Worm (Caenorhabditis elegans) whole organism, L4 larva: ENCODE measurements around the gene F59A1.6.
"Not testable (repeated sequence)": the region's sequence is repeated elsewhere in the genome, so short reads cannot be mapped to it uniquely, and the experiment has no call there.

Experiments used
- D1046.2 ChIP-seq: fragments of 200-800 bp; sonication (Bioruptor generic); IDR thresholded peaks from 2 replicates; pipeline ENCODE4 v1.3.6; 2022; ENCODE audit warnings: missing genetic modification characterization, missing compliant biosample characterization
- R02D3.7 ChIP-seq: fragments of 150-350 bp; sonication (generic microtip); optimal IDR thresholded peaks from 3 replicates; lab custom pipeline; 2014; ENCODE audit warnings: missing biosample characterization, missing genetic modification characterization
- aha-1 ChIP-seq: fragments of 150-350 bp; peaks from one replicate; lab custom pipeline; 2014; ENCODE audit warnings: missing biosample characterization, missing genetic modification characterization
- attf-4 ChIP-seq: sonication (generic microtip); optimal IDR thresholded peaks from 3 replicates; lab custom pipeline; 2017; ENCODE audit warnings: missing biosample characterization, missing genetic modification characterization
- ceh-44 ChIP-seq: fragments of 200-800 bp; sonication (Bioruptor generic); IDR thresholded peaks from 2 replicates; pipeline ENCODE4 v1.3.6; 2022; ENCODE audit warnings: missing genetic modification reagents, missing genetic modification characterization, missing compliant biosample characterization
- daf-16 ChIP-seq, 3 experiments: sonication (generic microtip); optimal IDR thresholded peaks; 2 replicates each; lab custom pipeline; 2016 to 2017; ENCODE audit warnings: missing genetic modification characterization in 3 of 3, missing genetic modification reagents in 3 of 3, mild to moderate bottlenecking in 2 of 3, missing compliant biosample characterization in 2 of 3, missing biosample characterization in 1 of 3, moderate library complexity in 1 of 3
- dmd-8 ChIP-seq: fragments of 200-800 bp; sonication (Bioruptor generic); IDR thresholded peaks from 2 replicates; pipeline ENCODE4 v1.3.6; 2022; ENCODE audit warnings: missing genetic modification characterization, missing compliant biosample characterization
- dve-1 ChIP-seq: sonication (generic microtip); optimal IDR thresholded peaks from 2 replicates; lab custom pipeline; 2017; ENCODE audit warnings: antibody characterized with exemption, mild to moderate bottlenecking, missing genetic modification characterization, missing compliant biosample characterization; ENCODE audit not compliant: insufficient read depth
- egl-43 ChIP-seq: fragments of 200-800 bp; sonication (Bioruptor generic); IDR thresholded peaks from 2 replicates; pipeline ENCODE4 v1.3.6; 2022; ENCODE audit warnings: missing genetic modification reagents, missing genetic modification characterization, missing compliant biosample characterization
- fkh-10 ChIP-seq: fragments of 150-350 bp; optimal IDR thresholded peaks from 2 replicates; lab custom pipeline; 2014; ENCODE audit warnings: missing biosample characterization, missing genetic modification reagents, missing genetic modification characterization
- hlh-11 ChIP-seq: fragments of 200-800 bp; sonication (Bioruptor generic); optimal IDR thresholded peaks from 2 replicates; lab custom pipeline; 2018; ENCODE audit warnings: mild to moderate bottlenecking, missing genetic modification characterization, missing compliant biosample characterization
- jun-1 ChIP-seq: fragments of 150-350 bp; optimal IDR thresholded peaks from 2 replicates; lab custom pipeline; 2014; ENCODE audit warnings: missing biosample characterization, missing genetic modification reagents, missing genetic modification characterization
- lim-7 ChIP-seq: fragments of 200-800 bp; sonication (Bioruptor generic); IDR thresholded peaks from 2 replicates; pipeline ENCODE4 v1.3.6; 2022; ENCODE audit warnings: missing genetic modification characterization, missing compliant biosample characterization
- lin-13 ChIP-seq: fragments of 150-350 bp; optimal IDR thresholded peaks from 2 replicates; lab custom pipeline; 2014; ENCODE audit warnings: missing biosample characterization, missing genetic modification reagents, missing genetic modification characterization
- lin-29 ChIP-seq: fragments of 200-800 bp; sonication (Bioruptor generic); IDR thresholded peaks from 2 replicates; pipeline ENCODE4 v1.3.6; 2022; ENCODE audit warnings: missing genetic modification reagents, missing genetic modification characterization, missing compliant biosample characterization
- lin-38 ChIP-seq: fragments of 200-800 bp; sonication (Bioruptor generic); IDR thresholded peaks from 2 replicates; pipeline ENCODE4 v1.3.6; 2022; ENCODE audit warnings: missing genetic modification reagents, missing genetic modification characterization, missing compliant biosample characterization
- madf-5 ChIP-seq, 2 experiments: fragments of 200-800 bp; sonication (Bioruptor generic); IDR thresholded peaks; 2 replicates each; pipeline ENCODE4 v1.3.6; 2022; ENCODE audit warnings: missing compliant biosample characterization in 2 of 2, missing genetic modification characterization in 2 of 2
- madf-9 ChIP-seq: fragments of 200-800 bp; sonication (Bioruptor generic); conservative IDR thresholded peaks from 2 replicates; pipeline ENCODE4 v1.3.6; 2022; ENCODE audit warnings: missing genetic modification reagents, missing genetic modification characterization, missing compliant biosample characterization
- mdt-29 ChIP-seq: fragments of 200-800 bp; sonication (Bioruptor generic); IDR thresholded peaks from 2 replicates; pipeline ENCODE4 v1.3.6; 2022; ENCODE audit warnings: missing genetic modification reagents, missing genetic modification characterization, missing compliant biosample characterization
- mxl-3 ChIP-seq: fragments of 200-800 bp; sonication (Bioruptor generic); optimal IDR thresholded peaks from 2 replicates; lab custom pipeline; 2018; ENCODE audit warnings: mild to moderate bottlenecking, missing genetic modification characterization, missing compliant biosample characterization
- nhr-41 ChIP-seq: fragments of 200-800 bp; sonication (Bioruptor generic); IDR thresholded peaks from 2 replicates; pipeline ENCODE4 v1.3.6; 2022; ENCODE audit warnings: missing genetic modification reagents, missing genetic modification characterization, missing compliant biosample characterization
- nhr-6 ChIP-seq: fragments of 150-350 bp; optimal IDR thresholded peaks from 2 replicates; lab custom pipeline; 2014; ENCODE audit warnings: missing biosample characterization, missing genetic modification characterization
- pha-4 ChIP-seq, 2 experiments: fragments of 150-350 bp in 1 of 2; fragments of 200-800 bp in 1 of 2; sonication (Bioruptor generic) in 1 of 2; IDR thresholded peaks in 1 of 2; optimal IDR thresholded peaks in 1 of 2; 2 replicates each; pipeline versions ENCODE4 v1.3.6 to Lab custom; 2014 to 2022; ENCODE audit warnings: missing genetic modification characterization in 2 of 2, missing genetic modification reagents in 2 of 2, missing biosample characterization in 1 of 2, missing compliant biosample characterization in 1 of 2
- php-3 ChIP-seq: fragments of 200-800 bp; sonication (Bioruptor generic); IDR thresholded peaks from 2 replicates; pipeline ENCODE4 v1.3.6; 2022; ENCODE audit warnings: missing genetic modification reagents, missing genetic modification characterization, missing compliant biosample characterization
- pqm-1 ChIP-seq: sonication (generic microtip); optimal IDR thresholded peaks from 2 replicates; lab custom pipeline; 2017; ENCODE audit warnings: missing biosample characterization, missing genetic modification characterization
- rbr-2 ChIP-seq: sonication (generic microtip); optimal IDR thresholded peaks from 2 replicates; lab custom pipeline; 2016; ENCODE audit warnings: missing genotype, missing genetic modification characterization, missing compliant biosample characterization
- set-16 ChIP-seq: fragments of 200-800 bp; sonication (Bioruptor generic); IDR thresholded peaks from 2 replicates; pipeline ENCODE4 v1.3.6; 2022; ENCODE audit warnings: missing genetic modification reagents, missing genetic modification characterization, missing compliant biosample characterization
- snpc-1.2 ChIP-seq: fragments of 200-800 bp; sonication (Bioruptor generic); IDR thresholded peaks from 2 replicates; pipeline ENCODE4 v1.3.6; 2022; ENCODE audit warnings: missing genetic modification reagents, missing genetic modification characterization, missing compliant biosample characterization
- spr-3 ChIP-seq: fragments of 200-800 bp; sonication (Bioruptor generic); optimal IDR thresholded peaks from 2 replicates; lab custom pipeline; 2018; ENCODE audit warnings: mild to moderate bottlenecking, missing genetic modification characterization, missing compliant biosample characterization
- tag-97 ChIP-seq: fragments of 200-800 bp; sonication (Bioruptor generic); IDR thresholded peaks from 2 replicates; pipeline ENCODE4 v1.3.6; 2022; ENCODE audit warnings: missing genetic modification characterization, missing compliant biosample characterization
- vab-7 ChIP-seq: fragments of 200-800 bp; sonication (Bioruptor generic); IDR thresholded peaks from 2 replicates; pipeline ENCODE4 v1.3.6; 2022; ENCODE audit warnings: missing genetic modification reagents, missing genetic modification characterization, missing compliant biosample characterization
- zag-1 ChIP-seq: fragments of 150-350 bp; optimal IDR thresholded peaks from 2 replicates; lab custom pipeline; 2014; ENCODE audit warnings: missing biosample characterization, missing genetic modification characterization
- zip-11 ChIP-seq: fragments of 200-800 bp; sonication (Bioruptor generic); IDR thresholded peaks from 2 replicates; pipeline ENCODE4 v1.3.6; 2022; ENCODE audit warnings: missing genetic modification characterization, missing compliant biosample characterization
- zip-2 ChIP-seq: fragments of 150-350 bp; optimal IDR thresholded peaks from 2 replicates; lab custom pipeline; 2014; ENCODE audit warnings: missing biosample characterization, missing genetic modification characterization

Gene F59A1.6

ce11 chrV:17683763-17684162, 1.2 kb upstream of the F59A1.6 start, which contains the start of gene F59A1.15:
TSS of gene F59A1.15 (minus strand) at chrV:17683863.
- TF ChIP-seq fkh-10 (no peak), pha-4 (GFP tag; IDR thresholded peaks at IDR 0.05; lab: Robert Waterston, UW) (no peak), pha-4 (tag; optimal IDR thresholded peaks at IDR 0.05; lab: Kevin White, UChicago) (no peak), vab-7 (GFP tag; lab: Robert Waterston, UW) (no peak), zip-2 (no peak), php-3 (GFP tag; lab: Robert Waterston, UW) (no peak), mxl-3 (no peak)
- TF ChIP-seq, all 104 proteins: peak for 0

ce11 chrV:17686852-17687251, 1.9 kb downstream of the F59A1.6 start, which contains the start of gene F59A1.18:
TSS of gene F59A1.18 (minus strand) at chrV:17686952.
- TF ChIP-seq R02D3.7 (tag; lab: Kevin White, UChicago) (no peak), snpc-1.2 (GFP tag; lab: Robert Waterston, UW) (no peak), ceh-44 (GFP tag; lab: Robert Waterston, UW) (no peak), mdt-29 (GFP tag; lab: Robert Waterston, UW) (no peak), lin-29 (no peak), nhr-6 (tag; lab: Kevin White, UChicago) (no peak), zag-1 (tag; lab: Kevin White, UChicago) (no peak), dve-1 (tag; lab: Kevin White, UChicago) (no peak), lin-13 (GFP tag; lab: Kevin White, UChicago) (no peak), jun-1 (tag; lab: Kevin White, UChicago) (no peak), set-16 (GFP tag; lab: Robert Waterston, UW) (no peak), attf-4 (tag; lab: Kevin White, UChicago) (no peak), zip-11 (no peak), daf-16 (GFP tag; optimal IDR thresholded peaks at IDR 0.05; lab: Kevin White, UChicago) (no peak), daf-16 (tag; optimal IDR thresholded peaks at IDR 0.05; lab: Kevin White, UChicago) (no peak)
- TF ChIP-seq, all 104 proteins: peak for 0

- TF ChIP-seq lin-38 = peak; percentile 31; the same call in 1 of the 2 replicates
- TF ChIP-seq lim-7 (GFP tag; lab: Robert Waterston, UW) = peak; percentile 75
- peak; percentile 32; the same call in 1 of the 2 replicates for TF ChIP-seq snpc-1.2 (GFP tag; lab: Robert Waterston, UW)
- TF ChIP-seq vab-7 (GFP tag; lab: Robert Waterston, UW) = peak; percentile 62
- TF ChIP-seq nhr-41 (GFP tag; lab: Robert Waterston, UW) = 0 out of 2 replicates have a peak, but pooled peaks have one; percentile 26
- TF ChIP-seq egl-43 (GFP tag; lab: Robert Waterston, UW) = 0 out of 2 replicates have a peak, but pooled peaks have one; percentile 30
- TF ChIP-seq madf-5 (GFP tag; IDR thresholded peaks at IDR 0.05; lab: Robert Waterston, UW) = peak in 1 of 2 experiments; percentile 43; a peak in 1 of 4 replicates
- 0 out of 2 replicates have a peak, but pooled peaks have one; percentile 15 for TF ChIP-seq pha-4 (GFP tag; IDR thresholded peaks at IDR 0.05; lab: Robert Waterston, UW)
- TF ChIP-seq pha-4 (tag; optimal IDR thresholded peaks at IDR 0.05; lab: Kevin White, UChicago) = not testable (repeated sequence)
These were observed 2.5 kb downstream of the F59A1.6 start for ce11 chrV:17687398-17687797.

- TF ChIP-seq dmd-8 (no peak), madf-9 (GFP tag; lab: Robert Waterston, UW) (no peak), hlh-11 (tag; lab: Kevin White, UChicago) (no peak), aha-1 (tag; lab: Kevin White, UChicago) (no peak), lin-38 (no peak)
These were observed 6.0 kb downstream of the F59A1.6 start, which contains the start of gene F59A1.13 for ce11 chrV:17690922-17691321. TSS of gene F59A1.13 (minus strand) at chrV:17691022.

ce11 chrV:17694260-17694659, 9.3 kb downstream of the F59A1.6 start:
- TF ChIP-seq pqm-1 = peak; percentile 75
- no peak for TF ChIP-seq zip-11
- no peak for TF ChIP-seq D1046.2 (GFP tag; lab: Robert Waterston, UW)
- no peak for TF ChIP-seq rbr-2
- TF ChIP-seq tag-97 (GFP tag; lab: Robert Waterston, UW) = no peak
- TF ChIP-seq spr-3 (GFP tag; lab: Kevin White, UChicago) = no peak
- no peak for TF ChIP-seq vab-7 (GFP tag; lab: Robert Waterston, UW)
